Fruit fly (Drosophila melanogaster) whole organism, embryonic: ENCODE results near the gene ppk24.

Experiments used
- Ada2b ChIP-seq: fragments of 200-800 bp; sonication (Bioruptor generic); IDR thresholded peaks from 2 replicates; pipeline ENCODE4 v1.3.6; 2022; ENCODE audit warnings: missing biosample characterization, missing genetic modification characterization
- CG10147 ChIP-seq: fragments of 200-800 bp; sonication (Bioruptor generic); optimal IDR thresholded peaks from 2 replicates; lab custom pipeline; 2019; ENCODE audit warnings: missing biosample characterization, mild to moderate bottlenecking, missing genetic modification characterization, moderate library complexity
- CG10431 ChIP-seq: fragments of 200-800 bp; sonication (Bioruptor generic); optimal IDR thresholded peaks from 3 replicates; lab custom pipeline; 2018; ENCODE audit warnings: missing biosample characterization, mild to moderate bottlenecking, missing genetic modification characterization
- CG11085 ChIP-seq: fragments of 200-800 bp; sonication (Bioruptor generic); IDR thresholded peaks from 2 replicates; pipeline ENCODE4 v1.3.6; 2022; ENCODE audit warnings: missing biosample characterization, missing genetic modification characterization
- CG11696 ChIP-seq: fragments of 200-800 bp; sonication (Bioruptor generic); IDR thresholded peaks from 2 replicates; pipeline ENCODE4 v1.3.6; 2022; ENCODE audit warnings: missing biosample characterization, missing genetic modification characterization
- CG12236 ChIP-seq: fragments of 200-800 bp; sonication (Bioruptor generic); optimal IDR thresholded peaks from 2 replicates; lab custom pipeline; 2016; ENCODE audit warnings: missing biosample characterization, missing genetic modification characterization
- CG12391 ChIP-seq: fragments of 200-800 bp; sonication (Bioruptor generic); optimal IDR thresholded peaks from 3 replicates; lab custom pipeline; 2018; ENCODE audit warnings: missing biosample characterization, mild to moderate bottlenecking, missing genetic modification characterization, moderate library complexity
- CG14014 ChIP-seq: fragments of 200-800 bp; sonication (Bioruptor generic); IDR thresholded peaks from 2 replicates; pipeline ENCODE4 v1.3.6; 2022; ENCODE audit warnings: missing biosample characterization, missing genetic modification characterization
- CG1603 ChIP-seq: fragments of 200-800 bp; sonication (Bioruptor generic); optimal IDR thresholded peaks from 2 replicates; lab custom pipeline; 2019; ENCODE audit warnings: missing biosample characterization, mild to moderate bottlenecking, missing genetic modification characterization, moderate library complexity
- CG1647 ChIP-seq: fragments of 200-800 bp; sonication (Bioruptor generic); optimal IDR thresholded peaks from 3 replicates; lab custom pipeline; 2016; ENCODE audit warnings: missing biosample characterization, missing genetic modification characterization
- CG17829 ChIP-seq: fragments of 200-800 bp; optimal IDR thresholded peaks from 2 replicates; lab custom pipeline; 2019; ENCODE audit warnings: missing biosample characterization, mild to moderate bottlenecking, missing genetic modification characterization, moderate library complexity
- CG32772 ChIP-seq: fragments of 200-800 bp; sonication (Bioruptor generic); IDR thresholded peaks from 2 replicates; pipeline ENCODE4 v1.3.6; 2022; ENCODE audit warnings: missing biosample characterization, missing genetic modification characterization
- CG3847 ChIP-seq: fragments of 200-800 bp; sonication (Bioruptor generic); IDR thresholded peaks from 2 replicates; pipeline ENCODE4 v1.3.6; 2022; ENCODE audit warnings: missing biosample characterization, missing genetic modification characterization
- CG7357 ChIP-seq: fragments of 200-800 bp; sonication (Bioruptor generic); IDR thresholded peaks from 3 replicates; pipeline ENCODE4 v1.3.6; 2022; ENCODE audit warnings: missing biosample characterization, missing genetic modification characterization
- CG8924 ChIP-seq: fragments of 200-800 bp; optimal IDR thresholded peaks from 3 replicates; lab custom pipeline; 2019; ENCODE audit warnings: missing biosample characterization, mild to moderate bottlenecking, missing genetic modification characterization, moderate library complexity
- CHES-1-like ChIP-seq: fragments of 200-800 bp; sonication (Bioruptor generic); optimal IDR thresholded peaks from 2 replicates; lab custom pipeline; 2016; ENCODE audit warnings: missing biosample characterization, missing genetic modification characterization
- Dll ChIP-seq: fragments of 200-800 bp; sonication (Bioruptor generic); IDR thresholded peaks from 4 replicates; pipeline ENCODE4 v1.3.6; 2022; ENCODE audit warnings: missing biosample characterization, missing genetic modification characterization; ENCODE audit not compliant: partially characterized antibody
- Eip74EF ChIP-seq, 2 experiments: fragments of 200-800 bp in 1 of 2; fragments of >200 bp in 1 of 2; sonication (Bioruptor generic) in 1 of 2; optimal IDR thresholded peaks; 2 replicates each; lab custom pipeline; 2017 to 2019; ENCODE audit warnings: missing biosample characterization in 2 of 2, missing genetic modification characterization in 2 of 2, mild to moderate bottlenecking in 1 of 2, moderate library complexity in 1 of 2
- Ets97D ChIP-seq: fragments of 200-800 bp; sonication (Bioruptor generic); optimal IDR thresholded peaks from 3 replicates; lab custom pipeline; 2016; ENCODE audit warnings: missing biosample characterization, missing genetic modification characterization
- HmgZ ChIP-seq: fragments of 200-800 bp; sonication (Bioruptor generic); optimal IDR thresholded peaks from 2 replicates; lab custom pipeline; 2018; ENCODE audit warnings: missing biosample characterization, mild to moderate bottlenecking, missing genetic modification characterization
- Hmx ChIP-seq: fragments of 200-800 bp; sonication (Bioruptor generic); optimal IDR thresholded peaks from 2 replicates; lab custom pipeline; 2016; ENCODE audit warnings: missing biosample characterization, missing genetic modification characterization
- MBD-R2 ChIP-seq: fragments of 200-800 bp; sonication (Bioruptor generic); IDR thresholded peaks from 2 replicates; pipeline ENCODE4 v1.3.6; 2022; ENCODE audit warnings: missing biosample characterization, missing genetic modification characterization
- PHDP ChIP-seq: fragments of 200-800 bp; sonication (Bioruptor generic); optimal IDR thresholded peaks from 3 replicates; lab custom pipeline; 2018; ENCODE audit warnings: missing biosample characterization, mild to moderate bottlenecking, missing genetic modification characterization, moderate library complexity
- TFAM ChIP-seq: fragments of 200-800 bp; sonication (Bioruptor generic); optimal IDR thresholded peaks from 2 replicates; lab custom pipeline; 2017; ENCODE audit warnings: missing biosample characterization, missing genetic modification characterization, inconsistent platforms
- ap ChIP-seq: fragments of 200-800 bp; sonication (Bioruptor generic); IDR thresholded peaks from 2 replicates; pipeline ENCODE4 v1.3.6; 2022; ENCODE audit warnings: missing biosample characterization, missing genetic modification characterization
- ato ChIP-seq: fragments of 200-800 bp; sonication (Bioruptor generic); IDR thresholded peaks from 2 replicates; pipeline ENCODE4 v1.3.6; 2022; ENCODE audit warnings: missing biosample characterization, missing genetic modification characterization; ENCODE audit not compliant: partially characterized antibody
- bab2 ChIP-seq: fragments of 200-800 bp; sonication (Bioruptor generic); optimal IDR thresholded peaks from 2 replicates; lab custom pipeline; 2016; ENCODE audit warnings: missing biosample characterization, missing genetic modification characterization
- bbx ChIP-seq: fragments of 200-800 bp; sonication (Bioruptor generic); IDR thresholded peaks from 2 replicates; pipeline ENCODE4 v1.3.6; 2022; ENCODE audit warnings: missing biosample characterization, missing genetic modification characterization; ENCODE audit not compliant: partially characterized antibody
- cas ChIP-seq: fragments of 200-800 bp; sonication (Bioruptor generic); IDR thresholded peaks from 2 replicates; pipeline ENCODE4 v1.3.6; 2022; ENCODE audit warnings: missing biosample characterization, missing genetic modification characterization
- ci ChIP-seq: fragments of 200-800 bp; sonication (Bioruptor generic); IDR thresholded peaks from 3 replicates; pipeline ENCODE4 v1.3.6; 2022; ENCODE audit warnings: missing biosample characterization, missing genetic modification characterization
- da ChIP-seq: fragments of 200-800 bp; sonication (Bioruptor generic); optimal IDR thresholded peaks from 2 replicates; lab custom pipeline; 2016; ENCODE audit warnings: missing biosample characterization, missing genetic modification characterization
- dati ChIP-seq: fragments of 200-800 bp; sonication (Bioruptor generic); IDR thresholded peaks from 2 replicates; pipeline ENCODE4 v1.3.6; 2022; ENCODE audit warnings: missing biosample characterization, missing genetic modification characterization
- dm ChIP-seq: fragments of 200-800 bp; sonication (Bioruptor generic); optimal IDR thresholded peaks from 3 replicates; lab custom pipeline; 2016; ENCODE audit warnings: missing biosample characterization, missing genetic modification characterization
- dmrt99B ChIP-seq: fragments of 200-800 bp; sonication (Bioruptor generic); optimal IDR thresholded peaks from 2 replicates; lab custom pipeline; 2018; ENCODE audit warnings: missing biosample characterization, mild to moderate bottlenecking, missing genetic modification characterization, moderate library complexity
- en ChIP-seq: fragments of 200-800 bp; sonication (Bioruptor generic); optimal IDR thresholded peaks from 2 replicates; lab custom pipeline; 2016; ENCODE audit warnings: missing biosample characterization, missing genetic modification characterization
- ftz-f1 ChIP-seq: fragments of 200-800 bp; sonication (Bioruptor generic); optimal IDR thresholded peaks from 2 replicates; lab custom pipeline; 2016; ENCODE audit warnings: missing biosample characterization, missing genetic modification characterization
- gce ChIP-seq: fragments of 200-800 bp; sonication (Bioruptor generic); IDR thresholded peaks from 3 replicates; pipeline ENCODE4 v1.3.6; 2022; ENCODE audit warnings: missing biosample characterization, missing genetic modification characterization
- ind ChIP-seq: fragments of 200-800 bp; sonication (Bioruptor generic); optimal IDR thresholded peaks from 3 replicates; lab custom pipeline; 2016; ENCODE audit warnings: missing biosample characterization, missing genetic modification characterization
- jigr1 ChIP-seq: fragments of 200-800 bp; sonication (Bioruptor generic); IDR thresholded peaks from 3 replicates; pipeline ENCODE4 v1.3.6; 2022; ENCODE audit warnings: missing biosample characterization, missing genetic modification characterization
- lbe ChIP-seq: fragments of 200-800 bp; sonication (Bioruptor generic); optimal IDR thresholded peaks from 2 replicates; lab custom pipeline; 2016; ENCODE audit warnings: missing biosample characterization, mild to moderate bottlenecking, missing genetic modification characterization
- lmd ChIP-seq: fragments of 200-800 bp; sonication (Bioruptor generic); IDR thresholded peaks from 2 replicates; pipeline ENCODE4 v1.3.6; 2022; ENCODE audit warnings: missing biosample characterization, missing genetic modification characterization
- pros ChIP-seq: fragments of 200-800 bp; sonication (Bioruptor generic); optimal IDR thresholded peaks from 3 replicates; lab custom pipeline; 2019; ENCODE audit warnings: missing biosample characterization, mild to moderate bottlenecking, missing genetic modification characterization, moderate library complexity
- psq ChIP-seq: fragments of 200-800 bp; sonication (Bioruptor generic); optimal IDR thresholded peaks from 2 replicates; lab custom pipeline; 2017; ENCODE audit warnings: missing biosample characterization, missing genetic modification characterization
- rib ChIP-seq: fragments of 200-800 bp; sonication (Bioruptor generic); IDR thresholded peaks from 2 replicates; pipeline ENCODE4 v1.3.6; 2022; ENCODE audit warnings: missing biosample characterization, missing genetic modification characterization
- ro ChIP-seq: fragments of 200-800 bp; sonication (Bioruptor generic); IDR thresholded peaks from 2 replicates; pipeline ENCODE4 v1.3.6; 2022; ENCODE audit warnings: missing biosample characterization, missing genetic modification characterization
- run ChIP-seq: fragments of 200-800 bp; sonication (Bioruptor generic); optimal IDR thresholded peaks from 3 replicates; lab custom pipeline; 2018; ENCODE audit warnings: missing biosample characterization, mild to moderate bottlenecking, missing genetic modification characterization
- salm ChIP-seq: fragments of 200-800 bp; sonication (Bioruptor generic); optimal IDR thresholded peaks from 2 replicates; lab custom pipeline; 2018; ENCODE audit warnings: missing biosample characterization, mild to moderate bottlenecking, missing genetic modification characterization
- slbo ChIP-seq: fragments of 200-800 bp; sonication (Bioruptor generic); IDR thresholded peaks from 2 replicates; pipeline ENCODE4 v1.3.6; 2022; ENCODE audit warnings: missing biosample characterization, missing genetic modification characterization
- wdn ChIP-seq: fragments of 200-800 bp; sonication (Bioruptor generic); IDR thresholded peaks from 2 replicates; pipeline ENCODE4 v1.3.6; 2022; ENCODE audit warnings: missing biosample characterization, missing genetic modification characterization
- zen ChIP-seq: fragments of 200-800 bp; sonication (Bioruptor generic); optimal IDR thresholded peaks from 3 replicates; lab custom pipeline; 2018; ENCODE audit warnings: missing biosample characterization, mild to moderate bottlenecking, missing genetic modification characterization, moderate library complexity

ppk24 gene

DNA sequence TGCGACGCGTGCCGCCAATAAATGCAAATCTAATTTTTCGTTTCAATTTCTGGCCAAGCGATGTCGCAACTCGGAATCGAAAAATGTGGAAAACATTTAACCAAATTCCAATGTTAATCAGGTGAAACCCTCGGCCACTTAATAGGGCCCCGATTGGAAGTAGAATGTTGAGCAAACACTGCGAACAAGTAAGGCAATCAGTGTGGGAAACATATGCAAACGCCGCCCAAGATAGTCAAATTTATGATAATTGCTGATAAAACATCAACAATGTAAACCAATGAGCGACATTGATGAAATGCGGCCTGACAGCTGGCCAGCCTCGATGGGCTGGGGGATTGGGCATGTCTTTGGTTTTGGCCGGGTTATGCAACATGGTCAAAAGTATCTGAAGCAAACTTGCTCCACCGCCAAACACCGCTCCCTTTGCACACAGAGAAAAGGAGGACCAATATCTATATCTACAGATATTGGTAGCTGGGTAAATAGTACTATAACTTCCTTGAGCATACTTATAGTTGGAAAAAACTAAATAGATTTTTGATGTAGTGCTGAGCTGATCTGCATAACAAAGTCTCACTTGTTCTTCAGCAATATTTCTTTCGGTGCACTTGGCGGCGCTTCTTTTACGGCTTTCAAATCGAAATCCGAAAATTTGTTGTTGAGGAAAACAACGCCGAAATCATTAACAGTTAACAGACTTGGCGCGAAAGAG is 18.1 kb upstream of the ppk24 start (continued):
- TF ChIP-seq Ada2b, result peak; percentile 70
- TF ChIP-seq Dll (GFP tag; lab: Robert Waterston, UW), result no peak
- peak; percentile 89 for TF ChIP-seq ci
- TF ChIP-seq CG14014 (GFP tag; lab: Robert Waterston, UW), result peak; percentile 78; the same call in 1 of the 2 replicates
- TF ChIP-seq TFAM (GFP tag; lab: Kevin White, UChicago), result no peak
- TF ChIP-seq HmgZ (tag; lab: Kevin White, UChicago), result no peak
- no peak for TF ChIP-seq Ets97D (GFP tag; lab: Kevin White, UChicago)
- peak; percentile 67 for TF ChIP-seq PHDP (tag; lab: Kevin White, UChicago)
- TF ChIP-seq CG10147 (GFP tag; lab: Kevin White, UChicago), result peak; percentile 35
- no peak for TF ChIP-seq CG11085
- peak; percentile 89 for TF ChIP-seq dmrt99B (tag; lab: Kevin White, UChicago)
- peak; percentile 72; the same call in 2 of the 3 replicates for TF ChIP-seq gce (GFP tag; lab: Robert Waterston, UW)
- TF ChIP-seq psq (GFP tag; lab: Kevin White, UChicago), result peak; percentile 32
- TF ChIP-seq jigr1, result peak; percentile 36; the same call in 1 of the 3 replicates
- no peak for TF ChIP-seq ro
- no peak for TF ChIP-seq ftz-f1
- peak; percentile 64 for TF ChIP-seq CG7357
- peak; percentile 60 for TF ChIP-seq run (tag; lab: Kevin White, UChicago)
- TF ChIP-seq rib (GFP tag; lab: Robert Waterston, UW), result 0 out of 2 replicates have a peak, but pooled peaks have one; percentile 22
- 0 out of 2 replicates have a peak, but pooled peaks have one; percentile 23 for TF ChIP-seq dati (GFP tag; lab: Robert Waterston, UW)
- peak; percentile 58 for TF ChIP-seq CG3847
- TF ChIP-seq bab2 (GFP tag; lab: Kevin White, UChicago), result peak; percentile 73
- peak; percentile 61 for TF ChIP-seq salm (tag; lab: Kevin White, UChicago)
- TF ChIP-seq CG17829 (tag; lab: Kevin White, UChicago), result peak; percentile 73
- TF ChIP-seq CG1603 (tag; lab: Kevin White, UChicago), result peak; percentile 84
- TF ChIP-seq ind (GFP tag; lab: Kevin White, UChicago), result peak; percentile 77
- TF ChIP-seq Hmx (GFP tag; lab: Kevin White, UChicago), result no peak
- no peak for TF ChIP-seq cas (GFP tag; lab: Robert Waterston, UW)
- peak; percentile 73 for TF ChIP-seq CG12391
- TF ChIP-seq ap (GFP tag; lab: Robert Waterston, UW), result peak; percentile 34; the same call in 1 of the 2 replicates
- peak; percentile 46 for TF ChIP-seq CG1647
- TF ChIP-seq CG11696, result 0 out of 2 replicates have a peak, but pooled peaks have one; percentile 31
- TF ChIP-seq lmd (GFP tag; lab: Robert Waterston, UW), result peak; percentile 59
- no peak for TF ChIP-seq pros
- TF ChIP-seq CHES-1-like (GFP tag; lab: Kevin White, UChicago), result no peak
- peak; percentile 40 for TF ChIP-seq CG10431 (GFP tag; lab: Kevin White, UChicago)
- no peak for TF ChIP-seq zen (tag; lab: Kevin White, UChicago)
- TF ChIP-seq dm (GFP tag; lab: Kevin White, UChicago), result peak; percentile 14
- no peak for TF ChIP-seq wdn (GFP tag; lab: Robert Waterston, UW)
- TF ChIP-seq CG8924 (tag; lab: Kevin White, UChicago), result peak; percentile 83
- peak; percentile 29 for TF ChIP-seq en (GFP tag; lab: Kevin White, UChicago)
- no peak for TF ChIP-seq ato (GFP tag; lab: Robert Waterston, UW)
- peak; percentile 75 for TF ChIP-seq CG32772
- TF ChIP-seq CG12236 (GFP tag; lab: Kevin White, UChicago), result no peak
- TF ChIP-seq Eip74EF (GFP tag; optimal IDR thresholded peaks at IDR 0.05; lab: Kevin White, UChicago), result peak in 1 of 2 experiments; percentile 80
- no peak for TF ChIP-seq MBD-R2
- TF ChIP-seq lbe (GFP tag; lab: Kevin White, UChicago), result no peak
- peak; percentile 47 for TF ChIP-seq slbo
- no peak for TF ChIP-seq bbx
- TF ChIP-seq da (GFP tag; lab: Kevin White, UChicago), result no peak
